Fruit fly (Drosophila melanogaster): Measurements from ENCODE around the gene CG5114.

- TF ChIP-seq az2 (GFP tag; optimal IDR thresholded peaks at IDR 0.05): no peak
- no peak for TF ChIP-seq NFAT (GFP tag; IDR thresholded peaks at IDR 0.05)
Observed at dm6 chr3L:14974952-14975351, 7.7 kb upstream of the CG5114 start.

All from whole organism, embryonic.